Fruit fly (Drosophila melanogaster) whole organism, embryonic: ENCODE results near the gene CG14232.

Experiments
- Asciz ChIP-seq: fragments of 200-800 bp; sonication (Bioruptor generic); optimal IDR thresholded peaks from 2 replicates; lab custom pipeline; 2017; ENCODE audit warnings: missing biosample characterization, mild to moderate bottlenecking, missing genetic modification characterization, missing genetic modification reagents
- C15 ChIP-seq: fragments of 200-800 bp; sonication (Bioruptor generic); IDR thresholded peaks from 3 replicates; pipeline ENCODE4 v1.3.6; 2022; ENCODE audit warnings: missing biosample characterization, missing genetic modification characterization
- CG14965 ChIP-seq: fragments of 200-800 bp; sonication (Bioruptor generic); optimal IDR thresholded peaks from 2 replicates; lab custom pipeline; 2016; ENCODE audit warnings: missing biosample characterization, missing genetic modification characterization, borderline replicate concordance
- Fer3 ChIP-seq: fragments of 200-800 bp; sonication (Bioruptor generic); optimal IDR thresholded peaks from 2 replicates; lab custom pipeline; 2018; ENCODE audit warnings: missing biosample characterization, mild to moderate bottlenecking, missing genetic modification characterization, moderate library complexity
- HLH54F ChIP-seq: fragments of 200-800 bp; sonication (Bioruptor generic); optimal IDR thresholded peaks from 3 replicates; lab custom pipeline; 2016; ENCODE audit warnings: missing biosample characterization, missing genetic modification characterization
- ash1 ChIP-seq: fragments of 200-800 bp; sonication (Bioruptor generic); optimal IDR thresholded peaks from 2 replicates; lab custom pipeline; 2018; ENCODE audit warnings: missing biosample characterization, mild to moderate bottlenecking, missing genetic modification characterization
- ind ChIP-seq: fragments of 200-800 bp; sonication (Bioruptor generic); optimal IDR thresholded peaks from 3 replicates; lab custom pipeline; 2016; ENCODE audit warnings: missing biosample characterization, missing genetic modification characterization

DNA sequence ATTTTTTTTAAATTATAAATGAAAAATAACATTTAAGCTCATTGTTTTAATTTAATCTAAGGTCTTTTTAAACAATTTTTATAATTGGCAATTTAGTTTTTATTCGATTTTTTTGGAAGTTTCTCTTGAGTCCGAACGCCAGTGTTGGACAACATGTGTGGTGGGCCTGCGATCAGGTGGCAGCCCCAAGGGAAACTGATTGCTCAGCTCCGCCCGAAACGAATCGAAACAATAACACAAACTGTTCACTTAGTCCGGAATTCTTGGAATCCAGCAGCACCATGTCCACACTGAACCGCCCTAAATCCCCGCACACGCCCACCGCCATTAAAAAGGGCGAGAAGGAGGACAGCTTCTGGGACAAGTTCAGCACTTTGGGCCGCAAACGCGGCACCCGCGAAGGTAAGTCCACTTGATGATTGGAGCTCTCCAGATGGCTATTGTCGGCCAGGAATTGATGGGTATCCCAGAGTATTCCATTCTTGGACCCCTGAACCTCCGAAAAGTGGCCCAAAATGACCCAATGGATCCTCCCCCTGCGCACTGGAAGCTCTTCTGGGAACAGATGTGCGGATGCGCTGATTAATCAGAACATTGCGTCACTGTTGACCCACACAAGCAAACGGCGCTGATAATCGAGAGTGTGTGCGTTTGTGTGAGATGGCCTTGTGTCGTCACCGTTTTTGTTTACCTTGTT lies 42.0 kb upstream of the CG14232 start, which contains the start of gene parvin:
- no peak for TF ChIP-seq Asciz (GFP tag; lab: Kevin White, UChicago)
- TF ChIP-seq CG14965 (GFP tag; lab: Kevin White, UChicago), result no peak
- no peak for TF ChIP-seq ash1
- TF ChIP-seq C15 (GFP tag; lab: Robert Waterston, UW), result no peak
- no peak for TF ChIP-seq Fer3 (tag; lab: Kevin White, UChicago)
- no peak for TF ChIP-seq HLH54F (GFP tag; lab: Kevin White, UChicago)
- no peak for TF ChIP-seq ind (GFP tag; lab: Kevin White, UChicago)
